Worm (Caenorhabditis elegans) whole organism, midembryonic: Measurements from ENCODE around the gene ipla-1.

ENCODE experiments used
- cog-1 ChIP-seq: sonication (generic microtip); optimal IDR thresholded peaks from 2 replicates; lab custom pipeline; 2016; ENCODE audit warnings: missing genetic modification characterization, missing compliant biosample characterization
- klf-2 ChIP-seq: fragments of 200-800 bp; sonication (Bioruptor generic); conservative IDR thresholded peaks from 2 replicates; pipeline ENCODE4 v1.3.6; 2022; ENCODE audit warnings: missing genetic modification reagents, missing genetic modification characterization, missing compliant biosample characterization
- ref-1 ChIP-seq: fragments of 200-800 bp; sonication (Bioruptor generic); conservative IDR thresholded peaks from 2 replicates; pipeline ENCODE4 v1.3.6; 2022; ENCODE audit warnings: missing genetic modification reagents, missing genetic modification characterization, missing compliant biosample characterization

ce11 chrII:4612694-4613093, 11.5 kb upstream of the ipla-1 start, which contains the start of gene pqn-35:
- TF ChIP-seq cog-1 (tag; lab: Kevin White, UChicago) = no peak
- no peak for TF ChIP-seq klf-2 (GFP tag; lab: Robert Waterston, UW)
- TF ChIP-seq ref-1 = no peak
